Fruit fly (Drosophila melanogaster) whole organism, embryonic: Measurements from ENCODE around the gene Cyp313a1.

ENCODE experiments used
- CG10321 ChIP-seq: fragments of 200-800 bp; sonication (Bioruptor generic); IDR thresholded peaks from 2 replicates; pipeline ENCODE4 v1.3.6; 2022; ENCODE audit warnings: missing biosample characterization, missing genetic modification characterization
- CG11085 ChIP-seq: fragments of 200-800 bp; sonication (Bioruptor generic); IDR thresholded peaks from 2 replicates; pipeline ENCODE4 v1.3.6; 2022; ENCODE audit warnings: missing biosample characterization, missing genetic modification characterization
- CG11504 ChIP-seq: fragments of 200-800 bp; sonication (Bioruptor generic); optimal IDR thresholded peaks from 3 replicates; lab custom pipeline; 2019; ENCODE audit warnings: missing biosample characterization, mild to moderate bottlenecking, missing genetic modification characterization, moderate library complexity
- CG11696 ChIP-seq: fragments of 200-800 bp; sonication (Bioruptor generic); IDR thresholded peaks from 2 replicates; pipeline ENCODE4 v1.3.6; 2022; ENCODE audit warnings: missing biosample characterization, missing genetic modification characterization
- CG13296 ChIP-seq: fragments of 200-800 bp; sonication (Bioruptor generic); optimal IDR thresholded peaks from 3 replicates; lab custom pipeline; 2018; ENCODE audit warnings: missing biosample characterization, mild to moderate bottlenecking, missing genetic modification characterization
- CG14050 ChIP-seq: fragments of 200-800 bp; sonication (Bioruptor generic); IDR thresholded peaks from 3 replicates; pipeline ENCODE4 v1.3.6; 2022; ENCODE audit warnings: missing biosample characterization, missing genetic modification characterization
- CG15601 ChIP-seq: fragments of 200-800 bp; sonication (Bioruptor generic); optimal IDR thresholded peaks from 3 replicates; lab custom pipeline; 2019; ENCODE audit warnings: missing biosample characterization, mild to moderate bottlenecking, missing genetic modification characterization, moderate library complexity
- CG1647 ChIP-seq: fragments of 200-800 bp; sonication (Bioruptor generic); optimal IDR thresholded peaks from 3 replicates; lab custom pipeline; 2016; ENCODE audit warnings: missing biosample characterization, missing genetic modification characterization
- CG17361 ChIP-seq: fragments of 200-800 bp; sonication (Bioruptor generic); IDR thresholded peaks from 3 replicates; pipeline ENCODE4 v1.3.6; 2022; ENCODE audit warnings: missing biosample characterization, missing genetic modification characterization
- CG18476 ChIP-seq: fragments of 200-800 bp; sonication (Bioruptor generic); optimal IDR thresholded peaks from 2 replicates; lab custom pipeline; 2016; ENCODE audit warnings: missing biosample characterization, mild to moderate bottlenecking, missing genetic modification characterization
- CG18764 ChIP-seq: fragments of 200-800 bp; sonication (Bioruptor generic); optimal IDR thresholded peaks from 3 replicates; lab custom pipeline; 2016; ENCODE audit warnings: missing biosample characterization, missing genetic modification characterization
- CG6254 ChIP-seq: fragments of 200-800 bp; sonication (Bioruptor generic); optimal IDR thresholded peaks from 3 replicates; lab custom pipeline; 2017; ENCODE audit warnings: mild to moderate bottlenecking, missing biosample characterization, missing genetic modification reagents, missing genetic modification characterization
- CG7556 ChIP-seq: fragments of 200-800 bp; sonication (Bioruptor generic); optimal IDR thresholded peaks from 2 replicates; lab custom pipeline; 2017; ENCODE audit warnings: missing biosample characterization, mild to moderate bottlenecking, missing genetic modification characterization
- CG8359 ChIP-seq: fragments of 200-800 bp; sonication (Bioruptor generic); optimal IDR thresholded peaks from 2 replicates; lab custom pipeline; 2017; ENCODE audit warnings: missing biosample characterization, mild to moderate bottlenecking, missing genetic modification characterization, borderline replicate concordance
- CG8765 ChIP-seq: fragments of 200-800 bp; sonication (Bioruptor generic); IDR thresholded peaks from 2 replicates; pipeline ENCODE4 v1.3.6; 2022; ENCODE audit warnings: missing biosample characterization, missing genetic modification characterization
- Camta ChIP-seq: fragments of 200-800 bp; sonication (Bioruptor generic); optimal IDR thresholded peaks from 2 replicates; lab custom pipeline; 2016; ENCODE audit warnings: missing biosample characterization, missing genetic modification characterization
- Dref ChIP-seq: fragments of 200-800 bp; sonication (Bioruptor generic); IDR thresholded peaks from 2 replicates; pipeline ENCODE4 v1.3.6; 2022; ENCODE audit warnings: missing biosample characterization, missing genetic modification characterization
- Eip74EF ChIP-seq, 2 experiments: fragments of 200-800 bp in 1 of 2; fragments of >200 bp in 1 of 2; sonication (Bioruptor generic) in 1 of 2; optimal IDR thresholded peaks; 2 replicates each; lab custom pipeline; 2017 to 2019; ENCODE audit warnings: missing biosample characterization in 2 of 2, missing genetic modification characterization in 2 of 2, mild to moderate bottlenecking in 1 of 2, moderate library complexity in 1 of 2
- Ets97D ChIP-seq: fragments of 200-800 bp; sonication (Bioruptor generic); optimal IDR thresholded peaks from 3 replicates; lab custom pipeline; 2016; ENCODE audit warnings: missing biosample characterization, missing genetic modification characterization
- Gug ChIP-seq: fragments of 200-800 bp; sonication (Bioruptor generic); IDR thresholded peaks from 4 replicates; pipeline ENCODE4 v1.3.6; 2022; ENCODE audit warnings: missing biosample characterization, missing genetic modification characterization
- HHEX ChIP-seq: fragments of 200-800 bp; sonication (Bioruptor generic); optimal IDR thresholded peaks from 3 replicates; lab custom pipeline; 2017; ENCODE audit warnings: missing biosample characterization, mild to moderate bottlenecking, missing genetic modification characterization, missing genetic modification reagents
- Mad ChIP-seq: fragments of 200-800 bp; sonication (Bioruptor generic); optimal IDR thresholded peaks from 2 replicates; lab custom pipeline; 2016; ENCODE audit warnings: missing biosample characterization, missing genetic modification characterization
- Med ChIP-seq: fragments of 200-800 bp; sonication (Bioruptor generic); peaks from one replicate; lab custom pipeline; 2016; ENCODE audit warnings: missing biosample characterization, missing genetic modification characterization, mild to moderate bottlenecking, inconsistent platforms, moderate library complexity
- NC2α ChIP-seq: fragments of 200-800 bp; sonication (Bioruptor generic); optimal IDR thresholded peaks from 2 replicates; lab custom pipeline; 2016; ENCODE audit warnings: missing biosample characterization, missing genetic modification characterization
- Neu2 ChIP-seq: fragments of 200-800 bp; sonication (Bioruptor generic); optimal IDR thresholded peaks from 3 replicates; lab custom pipeline; 2016; ENCODE audit warnings: missing biosample characterization, missing genetic modification characterization, borderline replicate concordance
- Rx ChIP-seq: fragments of 200-800 bp; sonication (Bioruptor generic); IDR thresholded peaks from 2 replicates; pipeline ENCODE4 v1.3.6; 2022; ENCODE audit warnings: missing biosample characterization, missing genetic modification characterization
- Sin3A ChIP-seq: fragments of >200 bp; optimal IDR thresholded peaks from 2 replicates; lab custom pipeline; 2018
- YL-1 ChIP-seq: fragments of 200-800 bp; sonication (Bioruptor generic); optimal IDR thresholded peaks from 3 replicates; lab custom pipeline; 2017; ENCODE audit warnings: missing biosample characterization, mild to moderate bottlenecking, missing genetic modification characterization
- ara ChIP-seq: fragments of 200-800 bp; sonication (Bioruptor generic); IDR thresholded peaks from 2 replicates; pipeline ENCODE4 v1.3.6; 2022; ENCODE audit warnings: missing biosample characterization, missing genetic modification characterization
- bowl ChIP-seq: fragments of 200-800 bp; sonication (Bioruptor generic); IDR thresholded peaks from 2 replicates; pipeline ENCODE4 v1.3.6; 2022; ENCODE audit warnings: missing biosample characterization, missing genetic modification characterization
- cad ChIP-seq: fragments of >200 bp; optimal IDR thresholded peaks from 2 replicates; lab custom pipeline; 2017; ENCODE audit warnings: missing biosample characterization, missing genetic modification characterization
- cas ChIP-seq: fragments of 200-800 bp; sonication (Bioruptor generic); IDR thresholded peaks from 2 replicates; pipeline ENCODE4 v1.3.6; 2022; ENCODE audit warnings: missing biosample characterization, missing genetic modification characterization
- chinmo ChIP-seq: fragments of 200-800 bp; sonication (Bioruptor generic); IDR thresholded peaks from 4 replicates; pipeline ENCODE4 v1.3.6; 2022; ENCODE audit warnings: missing biosample characterization, missing genetic modification characterization; ENCODE audit not compliant: partially characterized antibody
- en ChIP-seq: fragments of 200-800 bp; sonication (Bioruptor generic); optimal IDR thresholded peaks from 2 replicates; lab custom pipeline; 2016; ENCODE audit warnings: missing biosample characterization, missing genetic modification characterization
- fd102C ChIP-seq: fragments of 200-800 bp; sonication (Bioruptor generic); optimal IDR thresholded peaks from 2 replicates; lab custom pipeline; 2018; ENCODE audit warnings: missing biosample characterization, mild to moderate bottlenecking, missing genetic modification characterization, moderate library complexity
- fru ChIP-seq: fragments of >200 bp; optimal IDR thresholded peaks from 2 replicates; lab custom pipeline; 2017
- ftz-f1 ChIP-seq: fragments of 200-800 bp; sonication (Bioruptor generic); optimal IDR thresholded peaks from 2 replicates; lab custom pipeline; 2016; ENCODE audit warnings: missing biosample characterization, missing genetic modification characterization
- gt ChIP-seq: fragments of 200-800 bp; sonication (Bioruptor generic); IDR thresholded peaks from 2 replicates; pipeline ENCODE4 v1.3.6; 2022; ENCODE audit warnings: missing biosample characterization, missing genetic modification characterization
- h ChIP-seq: fragments of >200 bp; optimal IDR thresholded peaks from 2 replicates; lab custom pipeline; 2017
- hth ChIP-seq: fragments of >200 bp; optimal IDR thresholded peaks from 2 replicates; lab custom pipeline; 2017; ENCODE audit warnings: inconsistent platforms
- jigr1 ChIP-seq: fragments of 200-800 bp; sonication (Bioruptor generic); IDR thresholded peaks from 3 replicates; pipeline ENCODE4 v1.3.6; 2022; ENCODE audit warnings: missing biosample characterization, missing genetic modification characterization
- kni ChIP-seq: fragments of 200-800 bp; sonication (Bioruptor generic); optimal IDR thresholded peaks from 3 replicates; lab custom pipeline; 2017; ENCODE audit warnings: mild to moderate bottlenecking, missing biosample characterization, missing genetic modification reagents, missing genetic modification characterization
- otp ChIP-seq: fragments of 200-800 bp; sonication (Bioruptor generic); IDR thresholded peaks from 3 replicates; pipeline ENCODE4, ENCODE4 v1.3.6; 2022; ENCODE audit warnings: missing biosample characterization, missing genetic modification characterization
- seq ChIP-seq: fragments of 200-800 bp; sonication (Bioruptor generic); IDR thresholded peaks from 2 replicates; pipeline ENCODE4 v1.3.6; 2022; ENCODE audit warnings: missing biosample characterization, missing genetic modification characterization
- sr ChIP-seq: fragments of 200-800 bp; sonication (Bioruptor generic); IDR thresholded peaks from 3 replicates; pipeline ENCODE4 v1.3.6; 2022; ENCODE audit warnings: missing biosample characterization, missing genetic modification characterization
- stc ChIP-seq: fragments of 200-800 bp; sonication (Bioruptor generic); IDR thresholded peaks from 2 replicates; pipeline ENCODE4 v1.3.6; 2022; ENCODE audit warnings: missing biosample characterization, missing genetic modification characterization
- stwl ChIP-seq: fragments of 200-800 bp; sonication (Bioruptor generic); optimal IDR thresholded peaks from 3 replicates; lab custom pipeline; 2018; ENCODE audit warnings: missing biosample characterization, mild to moderate bottlenecking, missing genetic modification characterization, moderate library complexity
- twi ChIP-seq: fragments of 200-800 bp; optimal IDR thresholded peaks from 2 replicates; lab custom pipeline; 2019; ENCODE audit warnings: missing biosample characterization, mild to moderate bottlenecking, missing genetic modification characterization, moderate library complexity
- tx ChIP-seq: fragments of 200-800 bp; sonication (Bioruptor generic); optimal IDR thresholded peaks from 2 replicates; lab custom pipeline; 2016; ENCODE audit warnings: missing biosample characterization, missing genetic modification characterization
- unpg ChIP-seq: fragments of 200-800 bp; sonication (Bioruptor generic); optimal IDR thresholded peaks from 3 replicates; lab custom pipeline; 2018; ENCODE audit warnings: missing biosample characterization, mild to moderate bottlenecking, missing genetic modification characterization, moderate library complexity
- zen2 ChIP-seq: fragments of 200-800 bp; sonication (Bioruptor generic); IDR thresholded peaks from 3 replicates; pipeline ENCODE4 v1.3.6; 2022; ENCODE audit warnings: missing biosample characterization, missing genetic modification characterization; ENCODE audit not compliant: partially characterized antibody
- zfh1 ChIP-seq: fragments of 200-800 bp; sonication (Bioruptor generic); IDR thresholded peaks from 3 replicates; pipeline ENCODE4 v1.3.6; 2022; ENCODE audit warnings: missing biosample characterization, missing genetic modification characterization

Cyp313a1 gene

dm6 chr3R:14484533-14485267 lies 36.1 kb upstream of the Cyp313a1 start:
- TF ChIP-seq twi (tag; lab: Kevin White, UChicago) = peak; percentile 10
- TF ChIP-seq CG10321 = no peak
- no peak for TF ChIP-seq bowl (GFP tag; lab: Robert Waterston, UW)
- TF ChIP-seq Mad (GFP tag; lab: Kevin White, UChicago) = no peak
- TF ChIP-seq seq (GFP tag; lab: Robert Waterston, UW) = no peak
- peak; percentile 87 for TF ChIP-seq cad (GFP tag; lab: Kevin White, UChicago)
- TF ChIP-seq Camta (GFP tag; lab: Kevin White, UChicago) = no peak
- TF ChIP-seq CG11085 (GFP tag; lab: Robert Waterston, UW) = no peak
- no peak for TF ChIP-seq YL-1
- no peak for TF ChIP-seq HHEX
- TF ChIP-seq jigr1 (GFP tag; lab: Robert Waterston, UW) = no peak
- TF ChIP-seq CG11504 (tag; lab: Kevin White, UChicago) = no peak
- no peak for TF ChIP-seq CG15601 (tag; lab: Kevin White, UChicago)
- TF ChIP-seq otp (GFP tag; lab: Robert Waterston, UW) = no peak
- TF ChIP-seq CG7556 = no peak
- TF ChIP-seq h (lab: Kevin White, UChicago) = no peak
- peak; percentile 67 for TF ChIP-seq kni (GFP tag; lab: Kevin White, UChicago)
- TF ChIP-seq Dref = no peak
- no peak for TF ChIP-seq CG14050 (GFP tag; lab: Robert Waterston, UW)
- no peak for TF ChIP-seq sr
- TF ChIP-seq hth (lab: Kevin White, UChicago) = no peak
- TF ChIP-seq CG13296 (GFP tag; lab: Kevin White, UChicago) = no peak
- TF ChIP-seq ara (GFP tag; lab: Robert Waterston, UW) = 0 out of 2 replicates have a peak, but pooled peaks have one; percentile 30
- TF ChIP-seq stwl (tag; lab: Kevin White, UChicago) = no peak
- TF ChIP-seq Ets97D (GFP tag; lab: Kevin White, UChicago) = no peak
- TF ChIP-seq NC2α (GFP tag; lab: Kevin White, UChicago) = no peak
- peak; percentile 18 for TF ChIP-seq CG8359
- no peak for TF ChIP-seq ftz-f1 (GFP tag; lab: Kevin White, UChicago)
- TF ChIP-seq CG18476 (GFP tag; lab: Kevin White, UChicago) = no peak
- no peak for TF ChIP-seq fru (lab: Kevin White, UChicago)
- peak; percentile 35; the same call in 1 of the 3 replicates for TF ChIP-seq zfh1 (GFP tag; lab: Robert Waterston, UW)
- TF ChIP-seq stc (GFP tag; lab: Robert Waterston, UW) = no peak
- TF ChIP-seq CG17361 = no peak
- no peak for TF ChIP-seq CG6254
- no peak for TF ChIP-seq en
- no peak for TF ChIP-seq CG1647 (GFP tag; lab: Kevin White, UChicago)
- TF ChIP-seq cas (GFP tag; lab: Robert Waterston, UW) = no peak
- TF ChIP-seq Rx (GFP tag; lab: Robert Waterston, UW) = no peak
- TF ChIP-seq Med (GFP tag; lab: Kevin White, UChicago) = peak; percentile 6
- TF ChIP-seq CG8765 (GFP tag; lab: Robert Waterston, UW) = 0 out of 2 replicates have a peak, but pooled peaks have one; percentile 12
- no peak for TF ChIP-seq unpg
- TF ChIP-seq CG11696 (GFP tag; lab: Robert Waterston, UW) = no peak
- TF ChIP-seq tx (GFP tag; lab: Kevin White, UChicago) = no peak
- no peak for TF ChIP-seq Eip74EF (GFP tag; optimal IDR thresholded peaks at IDR 0.05; lab: Kevin White, UChicago)
- TF ChIP-seq fd102C = peak; percentile 40
- TF ChIP-seq Neu2 (GFP tag; lab: Kevin White, UChicago) = no peak
- no peak for TF ChIP-seq gt
- no peak for TF ChIP-seq chinmo
- no peak for TF ChIP-seq Gug (GFP tag; lab: Robert Waterston, UW)
- TF ChIP-seq zen2 (GFP tag; lab: Robert Waterston, UW) = no peak
- no peak for TF ChIP-seq CG18764
- no peak for TF ChIP-seq Sin3A (lab: Kevin White, UChicago)
